Worm (Caenorhabditis elegans) whole organism, early embryonic: ENCODE measurements around the gene F55C9.11.

Experiments used
- ama-1 ChIP-seq: fragments of 150-350 bp; optimal IDR thresholded peaks from 2 replicates; lab custom pipeline; 2014
- flt-1 ChIP-seq: fragments of 200-800 bp; sonication (Bioruptor generic); IDR thresholded peaks from 2 replicates; pipeline ENCODE4 v1.3.6; 2022; ENCODE audit warnings: missing genetic modification characterization, missing compliant biosample characterization
- hmg-4 ChIP-seq: fragments of 200-800 bp; sonication (Bioruptor generic); optimal IDR thresholded peaks from 2 replicates; lab custom pipeline; 2018; ENCODE audit warnings: mild to moderate bottlenecking, missing genetic modification characterization, missing compliant biosample characterization
- tra-4 ChIP-seq: sonication (generic microtip); optimal IDR thresholded peaks from 2 replicates; lab custom pipeline; 2017; ENCODE audit warnings: missing genetic modification characterization, missing compliant biosample characterization

DNA sequence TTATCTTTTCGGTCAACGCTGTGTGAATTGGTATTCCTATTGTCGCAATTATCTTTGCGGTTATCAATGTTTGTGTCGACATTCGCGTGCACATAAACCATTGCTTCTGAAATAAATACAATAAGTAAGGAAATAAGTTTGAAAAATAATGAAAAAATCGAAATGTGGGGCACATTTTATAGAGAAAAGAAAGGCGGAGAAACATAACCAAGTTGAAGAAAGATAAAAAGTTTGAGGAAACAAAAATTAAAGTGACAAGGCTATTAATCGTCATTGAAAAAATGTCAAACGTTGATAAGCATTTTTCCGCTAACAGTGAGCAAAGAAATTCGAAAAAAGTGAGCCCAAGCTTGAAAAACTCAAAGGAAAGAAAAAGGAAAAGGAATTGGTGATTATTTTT, 12.9 kb upstream of the F55C9.11 start, which contains the start of gene C43D7.4:
- TF ChIP-seq hmg-4 (GFP tag; lab: Kevin White, UChicago) (no peak), flt-1 (GFP tag; lab: Robert Waterston, UW) (no peak), ama-1 (no peak), tra-4 (tag; lab: Kevin White, UChicago) (no peak)
